Comparison of ENCODE assay signal across 1 fruit fly cellular context in genomic region chr3L:15330161-15330542, dm6.
TF ChIP-seq lines count a peak whose summit lies in the region.

No protein-coding gene starts in this region.

TF ChIP-seq in whole organism, embryonic, 481 proteins besides CTCF, POLR2A, EP300 and RAD21 (continued from another document):
- TF ChIP-seq zfh1 (GFP tag; IDR thresholded peaks at IDR 0.05; lab: Robert Waterston, UW) (no peak), Sry-δ (GFP tag; optimal IDR thresholded peaks at IDR 0.05; lab: Kevin White, UChicago) (no peak), CG2678 (tag; optimal IDR thresholded peaks at IDR 0.05; lab: Kevin White, UChicago) (peak; percentile 16), lola (GFP tag; optimal IDR thresholded peaks at IDR 0.05; lab: Kevin White, UChicago) (peak in 1 of 3 experiments; percentile 71), pum (GFP tag; optimal IDR thresholded peaks at IDR 0.05; lab: Kevin White, UChicago) (no peak), CG5953 (GFP tag; IDR thresholded peaks at IDR 0.05; lab: Robert Waterston, UW) (no peak), fru (optimal IDR thresholded peaks at IDR 0.05; lab: Kevin White, UChicago) (no peak), dmrt11E (tag; optimal IDR thresholded peaks at IDR 0.05; lab: Kevin White, UChicago) (peak; percentile 81), CG7987 (GFP tag; optimal IDR thresholded peaks at IDR 0.05; lab: Kevin White, UChicago) (no peak), CG2712 (tag; optimal IDR thresholded peaks at IDR 0.05; lab: Kevin White, UChicago) (peak; percentile 63), gfzf (GFP tag; optimal IDR thresholded peaks at IDR 0.05; lab: Kevin White, UChicago) (no peak), prd (optimal IDR thresholded peaks at IDR 0.05; lab: Kevin White, UChicago) (no peak), prd (GFP tag; IDR thresholded peaks at IDR 0.05; lab: Robert Waterston, UW) (peak; percentile 65), row (GFP tag; IDR thresholded peaks at IDR 0.05; lab: Robert Waterston, UW) (0 out of 3 replicates have a peak, but pooled peaks have one; percentile 10), Hr3 (GFP tag; optimal IDR thresholded peaks at IDR 0.05; lab: Kevin White, UChicago) (peak; percentile 24), CG10267 (tag; optimal IDR thresholded peaks at IDR 0.05; lab: Kevin White, UChicago) (peak; percentile 48), CG7839 (tag; optimal IDR thresholded peaks at IDR 0.05; lab: Kevin White, UChicago) (peak; percentile 29), zen2 (GFP tag; IDR thresholded peaks at IDR 0.05; lab: Robert Waterston, UW; ENCODE audit: partially characterized antibody) (no peak), CG4617 (GFP tag; optimal IDR thresholded peaks at IDR 0.05; lab: Kevin White, UChicago; ENCODE audit: borderline replicate concordance) (no peak), CG10209 (GFP tag; optimal IDR thresholded peaks at IDR 0.05; lab: Kevin White, UChicago) (peak; percentile 19), CG4404 (GFP tag; IDR thresholded peaks at IDR 0.05; lab: Robert Waterston, UW) (peak; percentile 68), CkIIα-i1 (GFP tag; IDR thresholded peaks at IDR 0.05; lab: Robert Waterston, UW) (no peak), Elba2 (GFP tag; optimal IDR thresholded peaks at IDR 0.05; lab: Kevin White, UChicago) (peak; percentile 24), CG16815 (GFP tag; optimal IDR thresholded peaks at IDR 0.05; lab: Kevin White, UChicago) (no peak), crol (GFP tag; IDR thresholded peaks at IDR 0.05; lab: Robert Waterston, UW) (no peak), Sox100B (GFP tag; optimal IDR thresholded peaks at IDR 0.05; lab: Kevin White, UChicago) (peak; percentile 7), zf30C (GFP tag; optimal IDR thresholded peaks at IDR 0.05; lab: Kevin White, UChicago) (peak; percentile 83), esg (GFP tag; conservative IDR thresholded peaks at IDR 0.05; lab: Robert Waterston, UW) (no peak), CG12104 (GFP tag; optimal IDR thresholded peaks at IDR 0.05; lab: Kevin White, UChicago) (no peak), grau (tag; optimal IDR thresholded peaks at IDR 0.05; lab: Kevin White, UChicago) (peak; percentile 24), emc (GFP tag; optimal IDR thresholded peaks at IDR 0.05; lab: Kevin White, UChicago) (no peak), ac (GFP tag; optimal IDR thresholded peaks at IDR 0.05; lab: Kevin White, UChicago) (peak; percentile 22), CG12942 (GFP tag; optimal IDR thresholded peaks at IDR 0.05; lab: Kevin White, UChicago) (no peak), gem (tag; optimal IDR thresholded peaks at IDR 0.05; lab: Kevin White, UChicago) (peak; percentile 54), PHDP (tag; optimal IDR thresholded peaks at IDR 0.05; lab: Kevin White, UChicago) (no peak), D (optimal IDR thresholded peaks at IDR 0.05; lab: Kevin White, UChicago) (no peak), D (GFP tag; optimal IDR thresholded peaks at IDR 0.05; lab: Kevin White, UChicago) (peak; percentile 5), CG6765 (GFP tag; optimal IDR thresholded peaks at IDR 0.05; lab: Kevin White, UChicago) (no peak), CG8089 (GFP tag; optimal IDR thresholded peaks at IDR 0.05; lab: Kevin White, UChicago) (no peak), CG31441 (GFP tag; IDR thresholded peaks at IDR 0.05; lab: Robert Waterston, UW) (peak; percentile 46), TFAM (GFP tag; optimal IDR thresholded peaks at IDR 0.05; lab: Kevin White, UChicago) (no peak), CG15696 (tag; optimal IDR thresholded peaks at IDR 0.05; lab: Kevin White, UChicago) (peak; percentile 82), cato (GFP tag; optimal IDR thresholded peaks at IDR 0.05; lab: Kevin White, UChicago; ENCODE audit: borderline replicate concordance) (no peak), ranshi (GFP tag; IDR thresholded peaks at IDR 0.05; lab: Robert Waterston, UW) (no peak), CG3065 (GFP tag; optimal IDR thresholded peaks at IDR 0.05; lab: Kevin White, UChicago) (no peak), Scr (GFP tag; IDR thresholded peaks at IDR 0.05; lab: Robert Waterston, UW; ENCODE audit: partially characterized antibody) (no peak), CG10147 (GFP tag; optimal IDR thresholded peaks at IDR 0.05; lab: Kevin White, UChicago) (no peak), CG9727 (GFP tag; optimal IDR thresholded peaks at IDR 0.05; lab: Kevin White, UChicago) (peak; percentile 71), Fer3 (tag; optimal IDR thresholded peaks at IDR 0.05; lab: Kevin White, UChicago) (no peak), gsb-n (tag; optimal IDR thresholded peaks at IDR 0.05; lab: Kevin White, UChicago) (peak; percentile 4), nmo (GFP tag; optimal IDR thresholded peaks at IDR 0.05; lab: Kevin White, UChicago) (peak; percentile 17), vfl (GFP tag; optimal IDR thresholded peaks at IDR 0.05; lab: Kevin White, UChicago) (no peak), stc (GFP tag; IDR thresholded peaks at IDR 0.05; lab: Robert Waterston, UW) (no peak), z (GFP tag; IDR thresholded peaks at IDR 0.05; lab: Robert Waterston, UW) (no peak), CG11504 (tag; optimal IDR thresholded peaks at IDR 0.05; lab: Kevin White, UChicago) (peak; percentile 23), Xbp1 (GFP tag; optimal IDR thresholded peaks at IDR 0.05; lab: Kevin White, UChicago) (peak; percentile 14), croc (GFP tag; conservative IDR thresholded peaks at IDR 0.05; lab: Robert Waterston, UW) (no peak), CG4424 (GFP tag; optimal IDR thresholded peaks at IDR 0.05; lab: Kevin White, UChicago) (no peak), Usf (GFP tag; optimal IDR thresholded peaks at IDR 0.05; lab: Kevin White, UChicago) (no peak), repo (GFP tag; optimal IDR thresholded peaks at IDR 0.05; lab: Kevin White, UChicago) (no peak), Max (GFP tag; optimal IDR thresholded peaks at IDR 0.05; lab: Kevin White, UChicago) (no peak), phol (tag; optimal IDR thresholded peaks at IDR 0.05; lab: Kevin White, UChicago) (peak; percentile 51)
